Fruit fly (Drosophila melanogaster): ENCODE data around the gene CG5500.
A peak's percentile ranks its signal among the peaks of the same experiment; 100 is the strongest.

The CG5500 gene

dm6 chr3R:26831861-26832260 lies 44.6 kb upstream of the CG5500 start (continued):
- TF ChIP-seq salr (GFP tag; optimal IDR thresholded peaks at IDR 0.05) (peak in 1 of 2 experiments; percentile 47), Sox102F (GFP tag; optimal IDR thresholded peaks at IDR 0.05) (no peak), CG31627 (GFP tag; optimal IDR thresholded peaks at IDR 0.05) (no peak), CG16779 (tag; optimal IDR thresholded peaks at IDR 0.05) (no peak), CG3032 (tag; optimal IDR thresholded peaks at IDR 0.05) (peak; percentile 63), CG11902 (GFP tag; optimal IDR thresholded peaks at IDR 0.05) (no peak), topi (GFP tag; optimal IDR thresholded peaks at IDR 0.05) (peak; percentile 3), CG8319 (GFP tag; optimal IDR thresholded peaks at IDR 0.05) (peak; percentile 7), Smox (GFP tag; optimal IDR thresholded peaks at IDR 0.05) (no peak), Eip93F (GFP tag; optimal IDR thresholded peaks at IDR 0.05) (no peak)

DNA sequence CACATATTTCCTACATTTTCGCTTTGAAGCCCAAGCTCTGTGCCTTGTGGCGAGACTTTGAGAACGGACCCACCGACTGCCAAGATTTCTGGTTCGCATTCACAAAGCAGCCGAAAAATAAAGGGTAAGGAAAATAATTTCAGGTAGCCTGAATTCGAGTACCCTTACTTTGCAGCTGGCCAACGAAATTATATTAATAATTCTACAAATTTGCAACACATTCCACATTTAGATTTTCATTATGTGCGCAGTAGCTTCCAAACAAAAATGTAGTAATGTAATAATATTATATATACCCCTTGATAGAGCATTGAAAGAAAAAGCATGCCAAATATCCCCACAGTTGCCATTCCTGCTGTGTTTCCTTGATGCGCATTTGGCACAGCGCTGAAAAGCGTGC lies 30.0 kb upstream of the CG5500 start:
- TF ChIP-seq Met (GFP tag; optimal IDR thresholded peaks at IDR 0.05) (peak; percentile 13), Smox (GFP tag; optimal IDR thresholded peaks at IDR 0.05) (peak; percentile 2), ss (GFP tag; optimal IDR thresholded peaks at IDR 0.05) (peak in 1 of 2 experiments; percentile 4), CG11294 (GFP tag; IDR thresholded peaks at IDR 0.05) (no peak), Eip78C (GFP tag) (peak; percentile 60), Eip75B (GFP tag; optimal IDR thresholded peaks at IDR 0.05) (peak; percentile 1), CG11762 (GFP tag; optimal IDR thresholded peaks at IDR 0.05; ENCODE audit: insufficient read depth) (no peak), svp (GFP tag) (peak; percentile 47), vri (GFP tag; optimal IDR thresholded peaks at IDR 0.05) (no peak), lz (GFP tag; optimal IDR thresholded peaks at IDR 0.05) (peak; percentile 5), spab (GFP tag; optimal IDR thresholded peaks at IDR 0.05) (peak; percentile 3), achi (GFP tag; optimal IDR thresholded peaks at IDR 0.05) (peak; percentile 19), CG10631 (GFP tag; optimal IDR thresholded peaks at IDR 0.05) (peak; percentile 24)

DNA sequence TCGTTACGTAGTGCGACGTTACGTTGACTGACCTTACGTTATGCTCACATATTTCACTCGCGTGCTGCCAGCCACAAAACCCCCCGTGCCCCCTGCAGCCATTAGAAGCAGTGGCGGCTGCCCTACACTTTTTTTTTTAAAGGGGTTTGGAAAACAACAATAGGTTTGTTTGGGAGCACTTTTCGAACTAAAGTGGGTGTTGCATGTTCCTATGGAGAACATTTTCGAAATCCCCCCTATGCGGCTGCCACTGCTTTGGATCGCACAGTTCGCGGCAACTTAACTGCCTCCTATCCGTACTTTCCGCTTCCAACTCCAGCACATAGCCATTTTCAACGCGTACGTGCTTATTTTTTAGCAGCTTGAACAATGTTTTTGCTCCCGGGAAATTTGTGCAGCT lies 22.7 kb upstream of the CG5500 start:
- TF ChIP-seq CG6163 (GFP tag; IDR thresholded peaks at IDR 0.05) (peak; percentile 67), CG10631 (GFP tag; optimal IDR thresholded peaks at IDR 0.05) (peak; percentile 29), achi (GFP tag; optimal IDR thresholded peaks at IDR 0.05) (peak; percentile 12), CG3919 (GFP tag; optimal IDR thresholded peaks at IDR 0.05) (peak; percentile 8), Sox102F (GFP tag; optimal IDR thresholded peaks at IDR 0.05) (peak; percentile 30), CG15336 (GFP tag; IDR thresholded peaks at IDR 0.05) (peak; percentile 39; the same call in 1 of the 2 replicates), Ets21C (GFP tag; optimal IDR thresholded peaks at IDR 0.05) (no peak), vri (GFP tag; optimal IDR thresholded peaks at IDR 0.05) (no peak), svp (GFP tag) (peak; percentile 43), Sox15 (GFP tag; optimal IDR thresholded peaks at IDR 0.05) (no peak), Hr39 (GFP tag; optimal IDR thresholded peaks at IDR 0.05) (peak; percentile 5), CG31627 (GFP tag; optimal IDR thresholded peaks at IDR 0.05) (peak; percentile 9), Eip78C (GFP tag) (peak; percentile 65), esn (GFP tag; optimal IDR thresholded peaks at IDR 0.05) (peak; percentile 5), Lpt (GFP tag; optimal IDR thresholded peaks at IDR 0.05) (no peak), eg (GFP tag; IDR thresholded peaks at IDR 0.05) (peak; percentile 44; the same call in 1 of the 3 replicates), Gug (GFP tag; IDR thresholded peaks at IDR 0.05) (0 out of 2 replicates have a peak, but pooled peaks have one; percentile 20), CG32006 (GFP tag; optimal IDR thresholded peaks at IDR 0.05) (peak; percentile 41), ss (GFP tag; optimal IDR thresholded peaks at IDR 0.05) (peak in 1 of 2 experiments; percentile 24), Eip75B (GFP tag; optimal IDR thresholded peaks at IDR 0.05) (peak; percentile 38), Sox14 (GFP tag; optimal IDR thresholded peaks at IDR 0.05) (peak; percentile 34), CG4318 (GFP tag; optimal IDR thresholded peaks at IDR 0.05) (no peak), CG10669 (GFP tag; optimal IDR thresholded peaks at IDR 0.05) (peak; percentile 12), CG6808 (GFP tag; optimal IDR thresholded peaks at IDR 0.05) (peak; percentile 8), dac (GFP tag; optimal IDR thresholded peaks at IDR 0.05) (no peak), Smox (GFP tag; optimal IDR thresholded peaks at IDR 0.05) (peak; percentile 10), pdm3 (GFP tag; optimal IDR thresholded peaks at IDR 0.05) (peak; percentile 36), net (GFP tag; optimal IDR thresholded peaks at IDR 0.05) (peak; percentile 26), CG7368 (GFP tag; optimal IDR thresholded peaks at IDR 0.05) (no peak), lz (GFP tag; optimal IDR thresholded peaks at IDR 0.05) (peak; percentile 28), Hr4 (GFP tag; optimal IDR thresholded peaks at IDR 0.05) (peak; percentile 28), Met (GFP tag; optimal IDR thresholded peaks at IDR 0.05) (peak; percentile 22), CG3032 (tag; optimal IDR thresholded peaks at IDR 0.05) (no peak)
